Fruit fly (Drosophila melanogaster): Measurements from ENCODE around the gene Cka.

Cka gene

dm6 chr2L:7984889-7985514, 45.5 kb upstream of the Cka start (continued):
- TF ChIP-seq Eip75B (GFP tag; optimal IDR thresholded peaks at IDR 0.05) (peak; percentile 66), vri (GFP tag; optimal IDR thresholded peaks at IDR 0.05) (peak; percentile 83), Hr39 (GFP tag; optimal IDR thresholded peaks at IDR 0.05) (peak; percentile 44), eg (GFP tag; IDR thresholded peaks at IDR 0.05) (no peak), CG11762 (GFP tag; optimal IDR thresholded peaks at IDR 0.05; ENCODE audit: insufficient read depth) (no peak), cyc (GFP tag; optimal IDR thresholded peaks at IDR 0.05) (peak; percentile 67), CG11902 (GFP tag; optimal IDR thresholded peaks at IDR 0.05) (peak; percentile 27), CG3919 (GFP tag; optimal IDR thresholded peaks at IDR 0.05) (peak; percentile 67), Lpt (GFP tag; optimal IDR thresholded peaks at IDR 0.05) (peak; percentile 43), fkh (GFP tag; optimal IDR thresholded peaks at IDR 0.05) (peak; percentile 22), acj6 (GFP tag; optimal IDR thresholded peaks at IDR 0.05) (peak; percentile 64), achi (GFP tag; optimal IDR thresholded peaks at IDR 0.05) (peak; percentile 53), Eip78C (GFP tag) (peak; percentile 93), CG6792 (GFP tag; optimal IDR thresholded peaks at IDR 0.05) (peak; percentile 69), CG6854 (GFP tag; optimal IDR thresholded peaks at IDR 0.05) (peak; percentile 42), CG6276 (GFP tag; optimal IDR thresholded peaks at IDR 0.05) (peak; percentile 35), CG10669 (GFP tag; optimal IDR thresholded peaks at IDR 0.05) (peak; percentile 60), svp (GFP tag) (peak; percentile 90), Hr38 (GFP tag; optimal IDR thresholded peaks at IDR 0.05) (no peak), spab (GFP tag; optimal IDR thresholded peaks at IDR 0.05) (peak; percentile 8), Met (GFP tag; optimal IDR thresholded peaks at IDR 0.05) (peak; percentile 64), CG1621 (tag; optimal IDR thresholded peaks at IDR 0.05) (peak; percentile 13), topi (GFP tag; optimal IDR thresholded peaks at IDR 0.05) (peak; percentile 71), lz (GFP tag; optimal IDR thresholded peaks at IDR 0.05) (peak; percentile 49), CG34406 (GFP tag; optimal IDR thresholded peaks at IDR 0.05) (peak; percentile 45), CG6163 (GFP tag; IDR thresholded peaks at IDR 0.05) (peak; percentile 77; the same call in 2 of the 3 replicates), CG8319 (GFP tag; optimal IDR thresholded peaks at IDR 0.05) (peak; percentile 29), CG15336 (GFP tag; IDR thresholded peaks at IDR 0.05) (peak; percentile 65), CG3032 (tag; optimal IDR thresholded peaks at IDR 0.05) (peak; percentile 50), salr (GFP tag; optimal IDR thresholded peaks at IDR 0.05) (peak; percentile 0 to 20), Sox15 (GFP tag; optimal IDR thresholded peaks at IDR 0.05) (no peak)

dm6 chr2L:7986210-7986609, 44.3 kb upstream of the Cka start:
- TF ChIP-seq Ets21C (GFP tag; optimal IDR thresholded peaks at IDR 0.05) (no peak), vri (GFP tag; optimal IDR thresholded peaks at IDR 0.05) (no peak), topi (GFP tag; optimal IDR thresholded peaks at IDR 0.05) (no peak), CG4318 (GFP tag; optimal IDR thresholded peaks at IDR 0.05) (no peak), CG31627 (GFP tag; optimal IDR thresholded peaks at IDR 0.05) (no peak), svp (GFP tag) (peak; percentile 11), CG3919 (GFP tag; optimal IDR thresholded peaks at IDR 0.05) (no peak), CG11294 (GFP tag; IDR thresholded peaks at IDR 0.05) (no peak)

- peak; percentile 9 for TF ChIP-seq vri (GFP tag; optimal IDR thresholded peaks at IDR 0.05)
- TF ChIP-seq fd59A (GFP tag; optimal IDR thresholded peaks at IDR 0.05): no peak
Measured at dm6 chr2L:7989868-7990267, 40.7 kb upstream of the Cka start.

- TF ChIP-seq fkh (GFP tag; optimal IDR thresholded peaks at IDR 0.05): no peak
- no peak for TF ChIP-seq Met (GFP tag; optimal IDR thresholded peaks at IDR 0.05)
- TF ChIP-seq Eip78C (GFP tag): peak; percentile 48
Measured at dm6 chr2L:7990720-7991119, 39.8 kb upstream of the Cka start.

Measured in whole organism, prepupa.